Worm (Caenorhabditis elegans): ENCODE results near the gene F19C7.2.

The F19C7.2 gene

DNA sequence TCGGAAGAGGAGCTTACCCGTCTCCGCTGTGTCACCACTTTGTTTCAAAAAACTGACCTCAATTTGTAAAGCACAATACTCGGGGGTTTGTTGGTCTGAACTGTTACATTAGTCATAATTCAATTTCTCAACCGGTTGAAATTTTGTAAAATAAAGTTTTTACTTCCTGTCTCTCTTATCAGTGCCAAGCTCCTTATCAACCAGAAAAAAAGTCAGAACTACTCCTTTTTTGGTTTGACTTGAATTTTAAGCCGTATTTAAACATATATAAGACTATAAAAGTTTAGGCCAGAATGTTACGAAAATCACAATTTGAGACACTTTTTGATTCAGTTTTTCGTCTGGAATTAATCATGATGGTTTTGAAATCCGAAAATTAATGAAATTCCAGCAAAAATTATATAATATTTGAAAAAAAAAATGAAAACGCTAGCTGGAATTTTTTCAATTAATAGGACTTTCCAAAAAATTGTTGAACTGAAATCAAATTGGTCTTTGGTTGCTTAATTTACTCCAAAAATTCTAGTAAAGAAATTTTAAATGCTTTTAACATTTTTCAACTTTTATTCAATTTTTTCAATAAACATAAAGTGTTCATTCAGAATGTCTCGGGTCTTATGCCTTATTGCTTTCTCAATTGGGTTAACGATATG is at the start of gene F19C7.2:
TSS of gene F19C7.2 (plus strand) at position 603 of the 653 bp plus-strand sequence.
- no peak for TF ChIP-seq dao-5 (tag; optimal IDR thresholded peaks at IDR 0.05)
- no peak for TF ChIP-seq W03F9.2 (tag; optimal IDR thresholded peaks at IDR 0.05)
- no peak for TF ChIP-seq him-1 (tag; optimal IDR thresholded peaks at IDR 0.05)

DNA sequence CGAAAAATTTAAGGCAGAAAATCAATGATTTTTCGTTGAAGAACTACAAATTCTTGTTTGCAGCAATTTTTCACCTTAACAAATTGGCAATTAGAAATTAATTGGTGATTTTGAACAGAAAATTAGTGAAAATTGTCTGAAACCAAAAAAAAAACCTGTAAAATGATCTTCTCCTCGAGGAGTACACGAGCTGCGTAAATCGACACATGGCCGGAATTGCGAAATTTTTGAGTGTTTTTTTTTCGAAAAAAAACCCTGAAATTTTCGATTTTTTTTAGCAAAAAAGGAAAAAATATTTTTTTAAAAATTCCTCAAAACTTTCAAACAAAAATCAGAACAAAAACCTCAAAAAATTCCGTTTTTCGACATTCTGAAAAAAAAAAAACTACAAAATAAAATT is 48.2 kb upstream of the F19C7.2 start:
- TF ChIP-seq him-1 (tag; optimal IDR thresholded peaks at IDR 0.05), result no peak
- TF ChIP-seq dao-5 (tag; optimal IDR thresholded peaks at IDR 0.05), result no peak
- no peak for TF ChIP-seq W03F9.2 (tag; optimal IDR thresholded peaks at IDR 0.05)

DNA sequence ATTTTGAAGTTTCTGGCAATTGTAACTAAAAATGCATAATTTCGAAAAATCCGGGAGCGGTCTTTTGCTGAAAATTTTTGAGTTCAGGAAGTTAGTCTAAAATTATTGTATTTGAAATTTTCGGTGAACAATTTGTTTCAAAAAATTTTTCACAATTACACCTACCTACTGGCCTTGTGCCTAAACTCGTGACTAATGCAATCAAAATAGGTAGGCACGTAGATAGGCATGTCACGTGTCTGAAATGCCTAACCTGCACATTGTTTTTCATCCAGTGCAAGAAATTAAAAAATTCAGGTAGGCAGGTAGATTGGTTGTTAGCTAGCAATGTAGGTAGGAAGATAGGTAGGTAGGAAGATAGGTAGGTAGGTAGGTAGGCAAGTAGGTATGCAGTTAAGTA is 42.6 kb upstream of the F19C7.2 start:
- TF ChIP-seq him-1 (tag; optimal IDR thresholded peaks at IDR 0.05), result no peak
- TF ChIP-seq dao-5 (tag; optimal IDR thresholded peaks at IDR 0.05), result no peak
- no peak for TF ChIP-seq W03F9.2 (tag; optimal IDR thresholded peaks at IDR 0.05)

DNA sequence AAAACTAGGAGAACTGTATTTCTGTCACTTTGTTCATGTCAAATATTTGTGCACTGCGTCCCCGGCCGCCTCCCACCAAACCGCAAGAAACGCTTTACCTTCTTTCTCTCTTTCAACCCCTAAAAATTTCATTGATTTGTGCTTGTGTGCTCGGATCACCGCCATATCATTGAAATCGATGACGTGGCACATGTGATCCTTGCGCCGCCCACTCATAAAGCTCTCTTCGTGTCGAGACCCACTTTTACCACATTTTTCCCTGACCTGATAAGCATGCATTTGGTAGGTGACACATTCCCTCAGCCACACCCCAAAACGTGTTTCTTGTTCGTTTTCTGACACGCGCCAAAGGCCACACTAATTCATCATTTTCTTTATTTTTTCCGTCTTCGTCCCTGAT is 42.0 kb upstream of the F19C7.2 start:
- no peak for TF ChIP-seq dao-5 (tag; optimal IDR thresholded peaks at IDR 0.05)
- no peak for TF ChIP-seq him-1 (tag; optimal IDR thresholded peaks at IDR 0.05)
- no peak for TF ChIP-seq W03F9.2 (tag; optimal IDR thresholded peaks at IDR 0.05)

DNA sequence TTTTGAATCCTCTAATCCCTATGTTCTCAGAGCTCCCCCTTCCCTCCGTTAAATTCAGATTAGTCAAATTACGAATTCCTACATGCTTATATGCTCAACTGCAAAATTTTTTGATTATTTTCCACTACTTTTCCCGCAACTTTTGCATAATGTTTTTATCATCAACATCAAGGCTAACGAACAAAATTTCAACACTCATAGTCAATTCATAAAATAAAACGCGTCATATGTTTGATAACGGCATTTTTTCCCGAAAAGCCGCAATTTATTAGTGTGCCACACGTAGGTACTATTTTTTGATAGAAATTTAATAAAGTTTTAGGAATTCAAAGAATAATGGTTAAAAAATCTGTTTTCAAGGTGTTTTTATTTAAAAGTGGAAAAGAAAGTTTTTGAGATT is 40.6 kb upstream of the F19C7.2 start:
- TF ChIP-seq dao-5 (tag; optimal IDR thresholded peaks at IDR 0.05) (no peak), W03F9.2 (tag; optimal IDR thresholded peaks at IDR 0.05) (no peak), him-1 (tag; optimal IDR thresholded peaks at IDR 0.05) (no peak)

DNA sequence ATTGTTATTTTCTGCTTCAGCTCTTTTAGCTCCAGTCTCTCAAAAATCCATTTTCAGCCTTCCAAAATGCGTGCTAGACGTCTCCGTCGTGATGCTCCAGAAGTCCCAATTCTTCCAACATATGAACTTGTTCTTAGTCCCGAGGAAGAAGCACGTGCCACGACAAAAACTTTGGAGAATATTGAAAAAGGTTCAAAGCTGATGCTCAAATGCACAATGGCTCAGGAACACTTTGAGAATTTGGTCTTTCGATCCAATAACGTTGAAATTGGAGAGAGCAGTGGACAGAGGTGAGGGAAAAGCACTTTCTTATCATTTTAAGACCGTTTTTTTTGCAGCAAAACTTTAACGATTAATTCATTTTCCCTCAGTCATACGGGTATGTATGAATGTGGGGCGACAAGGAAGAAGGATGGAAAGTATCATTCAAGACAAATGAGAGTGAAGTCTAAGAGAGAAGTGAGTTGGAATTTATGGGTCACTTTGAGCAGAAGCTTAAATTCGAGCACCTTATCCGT is 37.1 kb upstream of the F19C7.2 start, which contains the start of gene igeg-1:
TSS of gene igeg-1 (plus strand) at position 51 of the 518 bp plus-strand sequence.
- TF ChIP-seq dao-5 (tag; optimal IDR thresholded peaks at IDR 0.05), result no peak
- TF ChIP-seq W03F9.2 (tag; optimal IDR thresholded peaks at IDR 0.05), result no peak
- TF ChIP-seq him-1 (tag; optimal IDR thresholded peaks at IDR 0.05), result no peak

DNA sequence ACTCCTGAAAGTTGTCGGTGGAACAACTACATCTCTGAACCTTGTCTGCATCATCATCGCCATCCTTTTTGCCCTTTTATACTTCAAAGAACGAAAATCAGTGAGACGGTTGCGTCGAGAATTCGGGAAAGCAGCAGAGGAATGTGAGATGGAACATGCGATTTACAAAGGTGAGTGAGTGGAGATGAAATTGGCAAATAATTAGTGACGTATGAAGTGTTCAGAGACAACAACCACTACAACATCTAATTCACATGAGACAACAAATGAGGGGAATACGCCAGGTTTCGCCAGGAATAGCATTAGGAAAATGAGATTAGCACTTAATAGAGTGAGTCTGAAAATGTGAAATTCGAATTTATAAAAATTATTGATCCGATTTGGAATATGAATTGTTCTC is 35.2 kb upstream of the F19C7.2 start:
- no peak for TF ChIP-seq W03F9.2 (tag; optimal IDR thresholded peaks at IDR 0.05)
- TF ChIP-seq him-1 (tag; optimal IDR thresholded peaks at IDR 0.05), result no peak
- TF ChIP-seq dao-5 (tag; optimal IDR thresholded peaks at IDR 0.05), result no peak

DNA sequence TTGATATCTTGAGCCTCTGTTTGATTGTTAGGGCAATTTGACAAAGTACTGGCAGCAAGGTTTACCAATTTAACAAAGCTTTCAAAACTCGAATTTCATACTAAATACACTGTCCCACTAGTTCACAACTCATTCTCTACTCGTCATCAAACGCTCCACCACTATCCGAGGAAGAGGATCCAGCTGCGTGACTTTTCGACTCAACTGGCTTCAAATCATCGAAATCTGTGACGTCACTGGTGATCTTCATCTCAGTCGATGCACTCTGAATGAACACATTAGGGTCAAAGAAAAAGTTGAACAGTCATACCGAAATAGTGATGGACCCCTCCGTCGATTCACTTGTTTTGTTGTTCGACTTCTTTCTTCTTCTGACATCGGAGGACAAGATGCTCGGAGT is 33.9 kb upstream of the F19C7.2 start:
- TF ChIP-seq W03F9.2 (tag; optimal IDR thresholded peaks at IDR 0.05), result no peak
- TF ChIP-seq him-1 (tag; optimal IDR thresholded peaks at IDR 0.05), result no peak
- no peak for TF ChIP-seq dao-5 (tag; optimal IDR thresholded peaks at IDR 0.05)

DNA sequence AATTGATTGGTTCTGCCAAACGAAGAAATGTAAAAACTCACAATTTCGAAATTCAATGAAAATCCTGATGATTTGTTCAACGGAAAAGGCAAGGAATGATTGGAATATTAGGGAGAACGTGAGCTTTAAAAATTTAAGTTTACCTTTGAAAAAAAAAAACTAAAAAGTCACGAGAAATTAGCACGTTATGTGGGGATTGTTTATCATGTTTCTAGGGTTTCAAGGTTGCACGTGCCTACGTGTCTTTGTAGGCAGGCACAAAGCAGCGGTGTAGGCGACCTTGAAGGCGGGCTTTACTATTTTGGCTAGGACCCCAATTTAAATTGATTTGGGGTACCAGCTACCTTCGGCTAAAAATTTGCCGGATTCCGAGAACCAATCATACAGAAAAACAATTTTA is 32.4 kb upstream of the F19C7.2 start, which contains the start of gene F28E10.4:
TSS of gene F28E10.4 (minus strand) at position 101 of the 400 bp plus-strand sequence.
- no peak for TF ChIP-seq dao-5 (tag; optimal IDR thresholded peaks at IDR 0.05)

DNA sequence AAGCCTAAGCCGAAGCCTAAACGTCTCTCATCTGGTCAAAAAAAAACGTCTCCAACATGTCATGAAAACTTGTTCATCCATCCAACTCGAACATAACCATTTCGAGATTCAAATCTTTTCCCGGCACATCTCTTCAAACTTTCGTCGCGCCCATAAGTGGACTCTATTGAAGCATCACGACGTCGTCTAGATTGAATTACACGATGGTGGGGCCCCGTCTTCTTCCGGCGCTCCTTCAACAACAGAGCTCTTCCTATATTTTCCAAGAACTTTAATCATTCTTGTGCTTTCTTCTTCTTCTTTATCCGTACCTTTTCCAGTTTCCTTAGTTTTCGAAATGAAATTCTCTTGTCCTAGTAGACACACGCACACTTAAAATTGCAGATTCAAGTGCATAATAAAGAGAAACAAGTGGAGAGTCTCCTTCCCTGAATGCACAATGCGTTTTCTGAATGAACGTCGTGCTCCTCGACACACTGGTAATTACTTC is 31.3 kb upstream of the F19C7.2 start, which contains the start of gene F28E10.1:
TSS of gene F28E10.1 (plus strand) at position 440 of the 490 bp plus-strand sequence.
- TF ChIP-seq W03F9.2 (tag; optimal IDR thresholded peaks at IDR 0.05) (no peak), dao-5 (tag; optimal IDR thresholded peaks at IDR 0.05) (no peak), him-1 (tag; optimal IDR thresholded peaks at IDR 0.05) (no peak)

DNA sequence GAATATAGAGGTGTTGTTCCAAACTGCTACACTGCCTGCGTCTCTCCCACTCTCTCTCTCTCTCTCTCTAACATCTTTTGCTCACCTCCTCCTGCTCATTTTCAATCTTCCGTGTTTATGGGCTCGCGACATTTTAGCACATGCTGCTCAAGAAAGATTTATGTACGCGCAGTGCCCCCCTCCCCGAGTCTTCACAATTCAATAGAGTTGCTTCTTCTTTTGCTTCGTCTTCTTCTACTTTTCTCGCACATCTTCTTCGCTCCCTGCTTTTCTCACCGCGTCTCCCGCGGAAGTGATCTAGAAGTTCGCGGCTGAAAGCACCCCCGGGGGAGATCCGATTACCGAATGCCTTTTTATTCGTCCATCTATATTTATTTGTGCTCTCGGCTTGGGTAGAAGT is 29.2 kb upstream of the F19C7.2 start:
- TF ChIP-seq dao-5 (tag; optimal IDR thresholded peaks at IDR 0.05) (no peak), him-1 (tag; optimal IDR thresholded peaks at IDR 0.05) (peak; percentile 62)

DNA sequence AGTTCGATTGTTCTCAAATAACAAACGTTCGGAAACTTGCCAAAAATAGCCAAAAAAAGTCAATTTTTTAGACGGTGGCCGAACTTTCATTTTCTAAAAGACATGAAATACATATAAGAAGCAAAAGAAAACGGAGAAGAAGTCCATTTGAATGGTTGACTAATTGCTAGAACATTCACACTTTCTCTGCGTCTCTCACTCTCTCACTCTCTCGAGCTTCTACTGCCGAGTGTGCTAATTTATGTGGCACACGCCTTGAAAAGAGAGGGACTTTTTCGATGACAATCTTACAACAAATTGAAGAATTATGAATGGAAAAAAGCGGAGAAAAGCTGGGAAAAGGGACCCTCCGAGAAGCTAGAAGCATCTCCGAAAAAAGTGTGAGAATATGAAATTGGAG is 25.7 kb upstream of the F19C7.2 start:
- TF ChIP-seq dao-5 (tag; optimal IDR thresholded peaks at IDR 0.05) (no peak), him-1 (tag; optimal IDR thresholded peaks at IDR 0.05) (no peak), W03F9.2 (tag; optimal IDR thresholded peaks at IDR 0.05) (no peak)

DNA sequence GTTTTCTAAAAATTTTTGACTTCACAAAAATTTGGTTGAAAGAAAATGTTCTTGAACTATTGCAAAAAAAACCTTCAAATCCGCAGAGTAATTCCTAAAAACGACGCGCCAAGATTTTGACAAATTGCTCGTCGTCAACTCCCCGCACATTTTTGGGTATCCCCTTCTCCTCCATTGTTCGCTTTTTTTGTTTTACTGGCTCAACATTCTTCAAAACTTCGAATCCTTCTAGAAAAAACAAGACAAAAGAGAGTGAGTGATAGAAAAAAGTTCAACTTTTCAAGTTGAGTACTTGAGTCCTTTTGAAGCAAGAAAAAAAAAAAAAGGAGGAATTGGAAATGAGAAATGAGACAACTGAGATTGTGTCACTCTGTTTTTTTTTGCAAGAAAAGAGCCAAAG is 22.9 kb upstream of the F19C7.2 start:
- TF ChIP-seq dao-5 (tag; optimal IDR thresholded peaks at IDR 0.05), result no peak
- no peak for TF ChIP-seq W03F9.2 (tag; optimal IDR thresholded peaks at IDR 0.05)
- TF ChIP-seq him-1 (tag; optimal IDR thresholded peaks at IDR 0.05), result no peak

DNA sequence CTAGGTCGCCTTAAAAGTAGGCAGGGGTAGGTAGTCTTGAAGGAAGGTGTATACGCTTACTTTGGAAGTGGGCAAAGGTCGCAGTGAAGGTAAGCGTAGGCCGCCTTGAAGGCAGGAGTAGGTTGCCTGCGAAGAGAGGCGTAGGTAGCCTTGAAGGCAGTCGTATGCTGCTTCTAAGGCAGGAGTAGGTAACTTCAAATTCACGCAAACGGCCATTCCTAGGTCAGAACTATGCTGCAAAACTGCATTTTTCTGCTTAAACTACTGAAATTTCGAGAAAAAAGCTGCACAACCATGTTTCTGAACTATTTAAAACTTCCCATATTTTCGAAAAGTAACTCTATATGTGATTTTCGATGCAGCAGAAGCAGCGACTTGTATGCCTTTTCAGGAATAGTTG is 20.3 kb upstream of the F19C7.2 start:
- no peak for TF ChIP-seq W03F9.2 (tag; optimal IDR thresholded peaks at IDR 0.05)
- TF ChIP-seq dao-5 (tag; optimal IDR thresholded peaks at IDR 0.05), result no peak
- TF ChIP-seq him-1 (tag; optimal IDR thresholded peaks at IDR 0.05), result no peak

DNA sequence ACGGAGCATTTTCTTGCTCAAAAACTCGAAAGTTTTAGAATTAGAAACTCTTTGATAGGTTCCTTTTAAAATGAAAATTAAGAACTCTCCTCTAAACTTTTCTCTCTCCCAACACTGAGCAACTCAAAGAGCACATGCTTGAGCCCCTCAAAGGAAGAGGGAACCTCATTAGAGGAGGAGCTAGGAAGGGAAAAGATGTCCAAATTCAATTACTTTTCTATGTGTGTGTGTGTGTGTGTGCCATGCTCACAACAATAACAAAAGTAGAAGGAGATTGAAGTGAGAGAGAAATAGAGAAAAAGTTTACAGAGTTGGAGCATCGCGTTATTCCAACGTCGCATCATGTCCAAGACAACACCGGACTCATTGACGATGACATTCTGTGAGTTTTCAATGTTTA is 13.8 kb upstream of the F19C7.2 start:
- TF ChIP-seq him-1 (tag; optimal IDR thresholded peaks at IDR 0.05) (no peak), W03F9.2 (tag; optimal IDR thresholded peaks at IDR 0.05) (no peak), dao-5 (tag; optimal IDR thresholded peaks at IDR 0.05) (no peak)

Data from whole organism, L4/young adult.